Fruit fly (Drosophila melanogaster) whole organism, wandering third instar larva: ENCODE data around the gene CG12194.

Experiments used
- Abd-B ChIP-seq: fragments of >200 bp; optimal IDR thresholded peaks from 2 replicates; lab custom pipeline; 2017; ENCODE audit warnings: missing biosample characterization, missing genetic modification characterization
- CG32264 ChIP-seq: fragments of 200-800 bp; sonication (Bioruptor generic); optimal IDR thresholded peaks from 2 replicates; lab custom pipeline; 2016; ENCODE audit warnings: missing biosample characterization, missing genetic modification characterization
- CrebA ChIP-seq: fragments of 200-800 bp; sonication (Bioruptor generic); optimal IDR thresholded peaks from 2 replicates; lab custom pipeline; 2016; ENCODE audit warnings: missing biosample characterization, mild to moderate bottlenecking, missing genetic modification characterization, borderline replicate concordance
- Myc ChIP-seq: fragments of >200 bp; optimal IDR thresholded peaks from 2 replicates; lab custom pipeline; 2017
- Vsx2 ChIP-seq: fragments of 200-300, 225-300 bp; sonication (Bioruptor generic); optimal IDR thresholded peaks from 2 replicates; lab custom pipeline; 2018; ENCODE audit warnings: missing biosample characterization, missing genetic modification characterization; ENCODE audit not compliant: partially characterized antibody
- br ChIP-seq: fragments of 200-800 bp; sonication (Bioruptor generic); optimal IDR thresholded peaks from 2 replicates; lab custom pipeline; 2016; ENCODE audit warnings: missing biosample characterization, missing genetic modification characterization
- dl ChIP-seq, 2 experiments: fragments of 175-275, 200-275 bp in 1 of 2; fragments of 200-275 bp in 1 of 2; sonication (Bioruptor generic); optimal IDR thresholded peaks; lab custom pipeline; 2018; ENCODE audit warnings: mild to moderate bottlenecking in 2 of 2, missing biosample characterization in 2 of 2, missing genetic modification characterization in 2 of 2, moderate library complexity in 2 of 2; ENCODE audit not compliant: partially characterized antibody in 2 of 2, insufficient read depth in 1 of 2
- foxo ChIP-seq, 2 experiments: fragments of 200-800 bp; sonication (Bioruptor generic); optimal IDR thresholded peaks; 2 replicates in 1 of 2; 3 replicates in 1 of 2; lab custom pipeline; 2016 to 2017; ENCODE audit warnings: missing biosample characterization in 2 of 2, missing genetic modification characterization in 2 of 2
- psq ChIP-seq: fragments of 200-800 bp; sonication (Bioruptor generic); optimal IDR thresholded peaks from 3 replicates; lab custom pipeline; 2017; ENCODE audit warnings: missing biosample characterization, mild to moderate bottlenecking, missing genetic modification characterization, moderate library complexity
- tai ChIP-seq: sonication (Bioruptor generic); optimal IDR thresholded peaks from 2 replicates; lab custom pipeline; 2016; ENCODE audit warnings: missing biosample characterization, missing genetic modification characterization
- woc ChIP-seq: sonication (Bioruptor generic); optimal IDR thresholded peaks from 2 replicates; lab custom pipeline; 2016; ENCODE audit warnings: missing biosample characterization, mild to moderate bottlenecking, missing genetic modification characterization

DNA sequence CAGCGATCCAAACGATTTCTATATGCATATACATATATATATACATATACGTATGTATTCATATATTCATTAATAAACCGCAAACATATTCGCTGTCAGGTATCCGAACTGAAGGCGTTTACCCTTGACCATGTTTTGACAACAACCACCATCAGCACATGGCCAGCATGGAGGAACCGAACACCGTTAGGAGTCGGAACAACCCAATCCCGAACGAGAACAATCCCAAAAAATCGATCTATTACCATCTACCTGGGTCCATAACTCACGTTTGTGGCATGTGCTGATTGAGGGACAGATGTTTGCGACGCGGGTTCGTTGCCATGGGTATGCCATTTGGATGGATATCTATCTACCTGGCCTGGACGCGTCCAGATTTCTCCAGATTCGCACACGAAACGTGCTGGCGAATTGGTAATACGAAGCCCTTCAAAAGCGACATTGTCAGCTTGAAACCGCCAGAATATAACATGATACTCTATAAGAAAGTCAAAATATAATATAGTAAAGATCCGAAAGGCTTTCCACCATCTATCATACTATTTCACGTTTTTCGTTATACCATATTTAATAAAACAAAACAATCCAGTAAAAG, 51.4 kb downstream of the CG12194 start, which contains the start of gene CG15625:
- TF ChIP-seq Myc (lab: Kevin White, UChicago) (no peak), dl (GFP tag; optimal IDR thresholded peaks at IDR 0.05; lab: Kevin White, UChicago; ENCODE audit: insufficient read depth in 1 of 2, partially characterized antibody in 2 of 2) (no peak), CrebA (GFP tag; lab: Kevin White, UChicago) (no peak), Vsx2 (no peak), psq (GFP tag; lab: Kevin White, UChicago) (no peak), Abd-B (GFP tag; lab: Kevin White, UChicago) (no peak), tai (GFP tag; lab: Kevin White, UChicago) (no peak), foxo (GFP tag; optimal IDR thresholded peaks at IDR 0.05; lab: Kevin White, UChicago) (no peak), br (GFP tag; lab: Kevin White, UChicago) (no peak), woc (GFP tag; lab: Kevin White, UChicago) (no peak), CG32264 (GFP tag; lab: Kevin White, UChicago) (no peak)
